Worm (Caenorhabditis elegans) whole organism, L4/young adult: ENCODE measurements around the gene col-44.

Experiments used
- W03F9.2 ChIP-seq: fragments of 150-350 bp; optimal IDR thresholded peaks from 2 replicates; lab custom pipeline; 2014; ENCODE audit warnings: missing biosample characterization, missing genetic modification characterization
- dao-5 ChIP-seq: sonication (generic microtip); optimal IDR thresholded peaks from 2 replicates; lab custom pipeline; 2016; ENCODE audit warnings: missing genotype, missing genetic modification characterization, moderate library complexity, missing compliant biosample characterization
- him-1 ChIP-seq: sonication (generic microtip); optimal IDR thresholded peaks from 2 replicates; lab custom pipeline; 2016; ENCODE audit warnings: missing genotype, missing genetic modification reagents, missing genetic modification characterization, missing compliant biosample characterization

ce11 chrX:13581820-13582219 lies 9.5 kb upstream of the col-44 start, which contains the start of gene F54B11.10:
- TF ChIP-seq him-1 (tag; lab: Kevin White, UChicago) (no peak), dao-5 (tag; lab: Kevin White, UChicago) (no peak), W03F9.2 (tag; lab: Kevin White, UChicago) (no peak)
